Worm (Caenorhabditis elegans): ENCODE data around the gene tlk-1.

DNA sequence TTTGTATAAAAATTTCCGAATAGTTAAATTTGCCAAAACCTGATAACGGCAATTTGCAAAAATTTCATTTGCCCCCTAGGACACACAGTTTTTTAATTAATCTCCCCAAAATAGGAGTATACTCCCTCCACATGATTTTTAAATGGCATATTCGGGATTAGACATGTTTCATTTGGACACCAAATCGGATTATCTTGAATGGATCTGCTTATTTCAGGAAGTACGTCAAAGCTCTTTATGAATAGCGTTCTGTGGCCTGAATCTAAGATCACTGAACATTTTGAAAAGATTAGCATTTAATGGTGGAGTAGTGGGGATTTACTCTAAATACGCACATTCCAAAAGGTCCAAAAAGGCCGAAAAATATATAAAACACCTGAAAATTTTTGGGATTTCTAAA, 41.1 kb upstream of the tlk-1 start:
- TF ChIP-seq him-1 (tag; optimal IDR thresholded peaks at IDR 0.05) (no peak), W03F9.2 (tag; optimal IDR thresholded peaks at IDR 0.05) (no peak), dao-5 (tag; optimal IDR thresholded peaks at IDR 0.05) (no peak)

All from whole organism, L4/young adult.